Worm (Caenorhabditis elegans): ENCODE measurements around the gene ceh-84.

ce11 chrII:2042447-2042846, 41.8 kb upstream of the ceh-84 start, which contains the start of gene bath-20:
- no peak for TF ChIP-seq elt-3 (tag; optimal IDR thresholded peaks at IDR 0.05)
- no peak for TF ChIP-seq egl-27 (tag; optimal IDR thresholded peaks at IDR 0.05)
- TF ChIP-seq nhr-12 (tag; optimal IDR thresholded peaks at IDR 0.05) = no peak
- TF ChIP-seq nhr-23 (tag; optimal IDR thresholded peaks at IDR 0.05) = no peak
- no peak for TF ChIP-seq pqm-1 (tag; optimal IDR thresholded peaks at IDR 0.05)
- TF ChIP-seq ztf-11 (tag; optimal IDR thresholded peaks at IDR 0.05) = no peak
- TF ChIP-seq ceh-82 (tag; optimal IDR thresholded peaks at IDR 0.05) = no peak
- no peak for TF ChIP-seq aly-2 (tag; optimal IDR thresholded peaks at IDR 0.05)
- TF ChIP-seq nhr-25 (tag; optimal IDR thresholded peaks at IDR 0.05) = no peak
- no peak for TF ChIP-seq ZK546.5 (tag; optimal IDR thresholded peaks at IDR 0.05)
- TF ChIP-seq zag-1 (tag; optimal IDR thresholded peaks at IDR 0.05) = no peak
- no peak for TF ChIP-seq jun-1 (tag; optimal IDR thresholded peaks at IDR 0.05)
- TF ChIP-seq nhr-11 (tag; optimal IDR thresholded peaks at IDR 0.05) = no peak

All from whole organism, L3 larva.